Fruit fly (Drosophila melanogaster): Measurements from ENCODE around the gene CG7560.

The CG7560 gene

dm6 chr3L:11381941-11382747 is 42.8 kb upstream of the CG7560 start (continued):
- TF ChIP-seq Eip93F (GFP tag; optimal IDR thresholded peaks at IDR 0.05) (peak; percentile 20), achi (GFP tag; optimal IDR thresholded peaks at IDR 0.05) (peak; percentile 23), CG3032 (tag; optimal IDR thresholded peaks at IDR 0.05) (peak; percentile 12), CG3919 (GFP tag; optimal IDR thresholded peaks at IDR 0.05) (peak; percentile 58), CG4318 (GFP tag; optimal IDR thresholded peaks at IDR 0.05) (no peak), fd85E (GFP tag; optimal IDR thresholded peaks at IDR 0.05) (no peak), Gug (GFP tag; IDR thresholded peaks at IDR 0.05) (no peak), CG31627 (GFP tag; optimal IDR thresholded peaks at IDR 0.05) (peak; percentile 49), CG8632 (GFP tag; optimal IDR thresholded peaks at IDR 0.05) (no peak), CG7368 (GFP tag; optimal IDR thresholded peaks at IDR 0.05) (no peak), CG6163 (GFP tag; IDR thresholded peaks at IDR 0.05) (peak; percentile 72; the same call in 2 of the 3 replicates), Smox (GFP tag; optimal IDR thresholded peaks at IDR 0.05) (peak; percentile 49), lz (GFP tag; optimal IDR thresholded peaks at IDR 0.05) (peak; percentile 43), Hr39 (GFP tag; optimal IDR thresholded peaks at IDR 0.05) (peak; percentile 40), CG10631 (GFP tag; optimal IDR thresholded peaks at IDR 0.05) (peak; percentile 7), CG11902 (GFP tag; optimal IDR thresholded peaks at IDR 0.05) (no peak), CG8119 (GFP tag; IDR thresholded peaks at IDR 0.05) (peak; percentile 18; the same call in 1 of the 3 replicates), CG8319 (GFP tag; optimal IDR thresholded peaks at IDR 0.05) (no peak), CG10669 (GFP tag; optimal IDR thresholded peaks at IDR 0.05) (peak; percentile 32), spab (GFP tag; optimal IDR thresholded peaks at IDR 0.05) (peak; percentile 19), Sox102F (GFP tag; optimal IDR thresholded peaks at IDR 0.05) (peak; percentile 25), Sox15 (GFP tag; optimal IDR thresholded peaks at IDR 0.05) (peak; percentile 42), CG15336 (GFP tag; IDR thresholded peaks at IDR 0.05) (no peak), CG34406 (GFP tag; optimal IDR thresholded peaks at IDR 0.05) (peak; percentile 39), Sox14 (GFP tag; optimal IDR thresholded peaks at IDR 0.05) (peak; percentile 26)

dm6 chr3L:11382748-11383424 is 42.1 kb upstream of the CG7560 start:
- TF ChIP-seq CG4318 (GFP tag; optimal IDR thresholded peaks at IDR 0.05) (no peak), CG8319 (GFP tag; optimal IDR thresholded peaks at IDR 0.05) (no peak), OdsH (GFP tag; optimal IDR thresholded peaks at IDR 0.05) (peak; percentile 22), Gug (GFP tag; IDR thresholded peaks at IDR 0.05) (no peak), CG10631 (GFP tag; optimal IDR thresholded peaks at IDR 0.05) (peak; percentile 23), Met (GFP tag; optimal IDR thresholded peaks at IDR 0.05) (peak; percentile 49), cyc (GFP tag; optimal IDR thresholded peaks at IDR 0.05) (peak; percentile 3), achi (GFP tag; optimal IDR thresholded peaks at IDR 0.05) (peak; percentile 11), esn (GFP tag; optimal IDR thresholded peaks at IDR 0.05) (peak; percentile 38), CG10669 (GFP tag; optimal IDR thresholded peaks at IDR 0.05) (peak; percentile 64), Smox (GFP tag; optimal IDR thresholded peaks at IDR 0.05) (peak; percentile 14), salr (GFP tag; optimal IDR thresholded peaks at IDR 0.05) (peak in 1 of 2 experiments; percentile 46), Sox102F (GFP tag; optimal IDR thresholded peaks at IDR 0.05) (peak; percentile 40), CG8632 (GFP tag; optimal IDR thresholded peaks at IDR 0.05) (peak; percentile 28), Blimp-1 (GFP tag; optimal IDR thresholded peaks at IDR 0.05) (no peak), pdm3 (GFP tag; optimal IDR thresholded peaks at IDR 0.05) (peak; percentile 13), CG9139 (GFP tag; optimal IDR thresholded peaks at IDR 0.05) (no peak), CG3032 (tag; optimal IDR thresholded peaks at IDR 0.05) (peak; percentile 55), Hr39 (GFP tag; optimal IDR thresholded peaks at IDR 0.05) (peak; percentile 7), CG34406 (GFP tag; optimal IDR thresholded peaks at IDR 0.05) (peak; percentile 15), CG6808 (GFP tag; optimal IDR thresholded peaks at IDR 0.05) (peak; percentile 46), acj6 (GFP tag; optimal IDR thresholded peaks at IDR 0.05) (no peak), CG11902 (GFP tag; optimal IDR thresholded peaks at IDR 0.05) (no peak), ss (GFP tag; optimal IDR thresholded peaks at IDR 0.05) (peak in 1 of 2 experiments; percentile 65), Eip93F (GFP tag; optimal IDR thresholded peaks at IDR 0.05) (no peak), CG1621 (tag; optimal IDR thresholded peaks at IDR 0.05) (peak; percentile 32), Sox14 (GFP tag; optimal IDR thresholded peaks at IDR 0.05) (peak; percentile 45), CG11294 (GFP tag; IDR thresholded peaks at IDR 0.05) (no peak), topi (GFP tag; optimal IDR thresholded peaks at IDR 0.05) (peak; percentile 68), CG6163 (GFP tag; IDR thresholded peaks at IDR 0.05) (no peak), svp (GFP tag) (peak; percentile 77), fkh (GFP tag; optimal IDR thresholded peaks at IDR 0.05) (no peak), Eip78C (GFP tag) (peak; percentile 67), dsx (GFP tag; optimal IDR thresholded peaks at IDR 0.05; ENCODE audit: poor library complexity, severe bottlenecking) (peak; percentile 57), Ets96B (tag; optimal IDR thresholded peaks at IDR 0.05) (peak; percentile 58)

All from whole organism, prepupa.